Fruit fly (Drosophila melanogaster): ENCODE data around the gene CG7142.
A peak's percentile ranks its signal among the peaks of the same experiment; 100 is the strongest.

The CG7142 gene

dm6 chr3R:18310766-18311367 lies 31.5 kb upstream of the CG7142 start (continued):
- TF ChIP-seq Bteb2 (GFP tag; optimal IDR thresholded peaks at IDR 0.05): no peak
- peak; percentile 95 for TF ChIP-seq CG12769 (tag; optimal IDR thresholded peaks at IDR 0.05)
- TF ChIP-seq Bgb (GFP tag; IDR thresholded peaks at IDR 0.05; ENCODE audit: partially characterized antibody): peak; percentile 29; the same call in 1 of the 2 replicates
- TF ChIP-seq CG17359 (tag; optimal IDR thresholded peaks at IDR 0.05): no peak
- TF ChIP-seq CG15696 (tag; optimal IDR thresholded peaks at IDR 0.05): no peak
- no peak for TF ChIP-seq Opbp (GFP tag; IDR thresholded peaks at IDR 0.05; ENCODE audit: partially characterized antibody)
- peak; percentile 59; the same call in 1 of the 3 replicates for TF ChIP-seq ci (GFP tag; IDR thresholded peaks at IDR 0.05)
- TF ChIP-seq CG6175 (GFP tag; IDR thresholded peaks at IDR 0.05): no peak
- TF ChIP-seq CG11696 (GFP tag; IDR thresholded peaks at IDR 0.05): 0 out of 2 replicates have a peak, but pooled peaks have one; percentile 28
- no peak for TF ChIP-seq dan (GFP tag; IDR thresholded peaks at IDR 0.05)
- TF ChIP-seq stwl (tag; optimal IDR thresholded peaks at IDR 0.05): no peak
- no peak for TF ChIP-seq Fer1 (GFP tag; optimal IDR thresholded peaks at IDR 0.05)
- TF ChIP-seq CG14441 (GFP tag; IDR thresholded peaks at IDR 0.05): peak; percentile 32
- TF ChIP-seq pan (optimal IDR thresholded peaks at IDR 0.05): no peak
- no peak for TF ChIP-seq pan (GFP tag; optimal IDR thresholded peaks at IDR 0.05 in 1 of 2, IDR thresholded peaks at IDR 0.05 in 1 of 2)
- no peak for TF ChIP-seq CHES-1-like (GFP tag; optimal IDR thresholded peaks at IDR 0.05)
- no peak for TF ChIP-seq H2.0 (GFP tag; IDR thresholded peaks at IDR 0.05)
- peak; percentile 37; the same call in 2 of the 3 replicates for TF ChIP-seq tgo (GFP tag; IDR thresholded peaks at IDR 0.05)
- no peak for TF ChIP-seq CG1024 (GFP tag; IDR thresholded peaks at IDR 0.05)
- no peak for TF ChIP-seq sc (optimal IDR thresholded peaks at IDR 0.05)
- TF ChIP-seq sc (GFP tag; optimal IDR thresholded peaks at IDR 0.05): no peak
- no peak for TF ChIP-seq cg (GFP tag; optimal IDR thresholded peaks at IDR 0.05)
- TF ChIP-seq CG2202 (tag; optimal IDR thresholded peaks at IDR 0.05): no peak
- TF ChIP-seq NFAT (GFP tag; IDR thresholded peaks at IDR 0.05): peak; percentile 35; the same call in 1 of the 2 replicates
- peak; percentile 18 for TF ChIP-seq Hr3 (GFP tag; optimal IDR thresholded peaks at IDR 0.05)
- TF ChIP-seq CG14667 (GFP tag; IDR thresholded peaks at IDR 0.05): no peak
- no peak for TF ChIP-seq CG17829 (tag; optimal IDR thresholded peaks at IDR 0.05)
- TF ChIP-seq NfI (GFP tag; optimal IDR thresholded peaks at IDR 0.05): no peak
- TF ChIP-seq HmgZ (tag; optimal IDR thresholded peaks at IDR 0.05): no peak
- no peak for TF ChIP-seq CG12071 (GFP tag; optimal IDR thresholded peaks at IDR 0.05)
- no peak for TF ChIP-seq CG7357 (GFP tag; IDR thresholded peaks at IDR 0.05)
- TF ChIP-seq CG12391 (tag; optimal IDR thresholded peaks at IDR 0.05): no peak
- TF ChIP-seq B-H1 (GFP tag; IDR thresholded peaks at IDR 0.05): no peak
- TF ChIP-seq CG8944 (GFP tag; optimal IDR thresholded peaks at IDR 0.05): no peak
- TF ChIP-seq CG3995 (GFP tag; optimal IDR thresholded peaks at IDR 0.05): no peak
- no peak for TF ChIP-seq HHEX (GFP tag; optimal IDR thresholded peaks at IDR 0.05)
- no peak for TF ChIP-seq vnd (GFP tag; IDR thresholded peaks at IDR 0.05; ENCODE audit: partially characterized antibody)
- TF ChIP-seq unc-4 (GFP tag; IDR thresholded peaks at IDR 0.05; ENCODE audit: partially characterized antibody): no peak
- TF ChIP-seq her (GFP tag; optimal IDR thresholded peaks at IDR 0.05): no peak
- no peak for TF ChIP-seq Lim3 (GFP tag; IDR thresholded peaks at IDR 0.05)
- TF ChIP-seq CG1602 (GFP tag; optimal IDR thresholded peaks at IDR 0.05): peak; percentile 10
- peak; percentile 32 for TF ChIP-seq PHDP (tag; optimal IDR thresholded peaks at IDR 0.05)
- TF ChIP-seq eyg (GFP tag; optimal IDR thresholded peaks at IDR 0.05): no peak
- peak; percentile 2 for TF ChIP-seq Abd-B (GFP tag; optimal IDR thresholded peaks at IDR 0.05)
